Fruit fly (Drosophila melanogaster): Measurements from ENCODE around the gene CG14864.

Gene CG14864

DNA sequence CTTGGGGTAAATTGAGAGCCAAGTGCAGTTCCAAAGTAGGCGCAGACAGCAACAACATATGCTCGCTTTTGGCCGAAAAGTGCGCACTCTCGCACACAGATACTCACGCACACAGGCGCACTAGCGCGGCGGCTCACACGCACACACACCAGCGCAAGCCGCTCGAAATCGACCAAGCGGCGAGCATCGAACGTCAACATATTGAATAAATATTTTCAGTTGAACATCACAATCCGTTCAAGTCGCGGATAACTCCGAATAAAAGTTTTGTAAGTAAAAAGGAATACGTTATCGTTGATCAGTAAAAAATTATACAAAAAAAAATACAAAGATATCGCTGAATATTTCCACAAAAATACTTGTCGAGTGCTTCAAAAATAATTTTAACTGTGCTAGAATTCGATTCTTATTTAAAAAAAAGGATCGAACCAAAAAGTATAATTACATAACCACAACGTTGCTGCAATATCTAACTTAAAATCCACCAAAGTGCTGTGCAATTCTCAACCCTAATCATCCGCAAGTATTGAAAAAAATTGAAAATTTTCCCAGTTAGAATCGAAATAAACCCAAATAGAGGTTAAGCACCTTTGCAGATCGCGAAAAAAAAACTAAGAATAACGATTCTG, 13.1 kb upstream of the CG14864 start (continued):
- TF ChIP-seq ems (GFP tag; optimal IDR thresholded peaks at IDR 0.05) (no peak), CG8290 (GFP tag; optimal IDR thresholded peaks at IDR 0.05) (no peak), CG8290 (tag; optimal IDR thresholded peaks at IDR 0.05) (peak in 1 of 2 experiments; percentile 10), pan (optimal IDR thresholded peaks at IDR 0.05) (no peak), pan (GFP tag; optimal IDR thresholded peaks at IDR 0.05 in 1 of 2, IDR thresholded peaks at IDR 0.05 in 1 of 2) (peak in 1 of 2 experiments; percentile 2), aop (GFP tag; IDR thresholded peaks at IDR 0.05) (no peak)

DNA sequence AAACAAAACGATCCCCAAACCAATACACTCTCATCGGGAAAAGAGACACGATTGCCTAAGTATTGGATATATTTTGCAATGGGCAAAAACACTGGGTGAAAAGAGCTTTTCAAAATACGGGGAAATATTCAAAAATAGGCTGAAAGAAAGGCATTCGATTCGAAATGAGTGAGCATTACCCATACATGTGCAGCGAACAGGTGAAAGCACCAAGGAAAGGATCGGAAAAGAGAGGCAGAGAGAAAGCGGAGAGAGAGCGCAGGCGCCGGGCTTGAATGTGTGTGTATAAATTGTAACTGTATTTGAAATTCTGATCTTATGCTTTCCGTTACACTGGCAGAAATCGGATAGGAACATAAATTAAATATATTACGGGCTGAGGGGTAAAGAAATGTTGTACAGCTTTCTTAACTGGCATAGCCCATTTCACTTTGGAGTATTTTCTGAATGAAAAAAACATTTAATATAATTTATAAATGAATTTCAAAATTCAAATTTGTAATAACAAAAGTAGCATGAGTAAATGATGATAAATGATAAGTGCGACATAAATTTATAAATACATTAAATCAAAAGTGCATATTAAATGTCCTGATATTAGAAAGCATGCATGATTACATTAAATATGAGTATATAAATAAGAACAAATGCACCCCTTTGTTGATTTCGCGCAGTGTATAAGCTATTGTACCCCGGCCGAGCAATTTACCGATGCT, 12.4 kb upstream of the CG14864 start:
- TF ChIP-seq nmo (GFP tag; optimal IDR thresholded peaks at IDR 0.05) (peak; percentile 90), CG9215 (GFP tag; IDR thresholded peaks at IDR 0.05) (no peak; the same call in 1 of the 2 replicates), Mad (GFP tag; optimal IDR thresholded peaks at IDR 0.05) (peak; percentile 32), CG8924 (tag; optimal IDR thresholded peaks at IDR 0.05) (peak; percentile 83), ato (GFP tag; IDR thresholded peaks at IDR 0.05; ENCODE audit: partially characterized antibody) (no peak), Drgx (GFP tag; IDR thresholded peaks at IDR 0.05) (peak; percentile 38; the same call in 1 of the 2 replicates), CG31388 (GFP tag; optimal IDR thresholded peaks at IDR 0.05) (no peak), exex (tag; optimal IDR thresholded peaks at IDR 0.05) (peak; percentile 12), NfI (GFP tag; optimal IDR thresholded peaks at IDR 0.05) (peak; percentile 65), CkIIα-i1 (GFP tag; IDR thresholded peaks at IDR 0.05) (no peak), vvl (GFP tag; IDR thresholded peaks at IDR 0.05) (no peak), cato (GFP tag; optimal IDR thresholded peaks at IDR 0.05; ENCODE audit: borderline replicate concordance) (peak; percentile 56), Ada2b (GFP tag; IDR thresholded peaks at IDR 0.05) (peak; percentile 19; the same call in 1 of the 2 replicates), nerfin-1 (tag; optimal IDR thresholded peaks at IDR 0.05) (peak; percentile 69), CG10654 (GFP tag; optimal IDR thresholded peaks at IDR 0.05) (peak; percentile 59), slp2 (GFP tag; optimal IDR thresholded peaks at IDR 0.05) (peak; percentile 3), esg (GFP tag; conservative IDR thresholded peaks at IDR 0.05) (no peak), Six4 (GFP tag; optimal IDR thresholded peaks at IDR 0.05) (peak; percentile 74), CG11398 (GFP tag; optimal IDR thresholded peaks at IDR 0.05) (no peak), CG17361 (GFP tag; IDR thresholded peaks at IDR 0.05) (peak; percentile 95), Hr51 (GFP tag; optimal IDR thresholded peaks at IDR 0.05) (peak in 1 of 2 experiments; percentile 77), Bgb (GFP tag; IDR thresholded peaks at IDR 0.05; ENCODE audit: partially characterized antibody) (no peak), hkb (optimal IDR thresholded peaks at IDR 0.05) (no peak), hkb (GFP tag; IDR thresholded peaks at IDR 0.05) (peak; percentile 48), Pdp1 (GFP tag; optimal IDR thresholded peaks at IDR 0.05) (peak; percentile 15 to 36), chn (GFP tag; optimal IDR thresholded peaks at IDR 0.05) (peak; percentile 5), CG2120 (GFP tag; optimal IDR thresholded peaks at IDR 0.05) (peak; percentile 32), lilli (GFP tag; optimal IDR thresholded peaks at IDR 0.05) (peak; percentile 46), Jarid2 (GFP tag; optimal IDR thresholded peaks at IDR 0.05) (no peak), psq (GFP tag; optimal IDR thresholded peaks at IDR 0.05) (no peak), kay (GFP tag; optimal IDR thresholded peaks at IDR 0.05) (peak; percentile 19), CG16815 (GFP tag; optimal IDR thresholded peaks at IDR 0.05) (peak; percentile 73), Spps (tag; optimal IDR thresholded peaks at IDR 0.05) (peak; percentile 44), CG12155 (GFP tag; optimal IDR thresholded peaks at IDR 0.05) (peak; percentile 47), Myb (GFP tag; optimal IDR thresholded peaks at IDR 0.05) (no peak), CG4707 (GFP tag; optimal IDR thresholded peaks at IDR 0.05) (peak; percentile 8), sens (GFP tag) (peak; percentile 91), CG15269 (tag; optimal IDR thresholded peaks at IDR 0.05) (peak; percentile 69), CG8281 (tag; optimal IDR thresholded peaks at IDR 0.05) (peak; percentile 40), Hmr (GFP tag; optimal IDR thresholded peaks at IDR 0.05) (peak; percentile 50), pfk (GFP tag; optimal IDR thresholded peaks at IDR 0.05) (no peak), CG7745 (tag; optimal IDR thresholded peaks at IDR 0.05) (no peak)

Measured in whole organism, embryonic.